Worm (Caenorhabditis elegans) whole organism, L4/young adult: ENCODE data around the gene F40H3.2.

Experiments used
- W03F9.2 ChIP-seq: fragments of 150-350 bp; optimal IDR thresholded peaks from 2 replicates; lab custom pipeline; 2014; ENCODE audit warnings: missing biosample characterization, missing genetic modification characterization
- him-1 ChIP-seq: sonication (generic microtip); optimal IDR thresholded peaks from 2 replicates; lab custom pipeline; 2016; ENCODE audit warnings: missing genotype, missing genetic modification reagents, missing genetic modification characterization, missing compliant biosample characterization

- TF ChIP-seq him-1 (tag; lab: Kevin White, UChicago) (no peak), W03F9.2 (no peak)
Measured at ce11 chrII:6222558-6222957, 49.1 kb downstream of the F40H3.2 start, which contains the start of gene C30B5.6.
